Worm (Caenorhabditis elegans): ENCODE results near the gene F08D12.4.

DNA sequence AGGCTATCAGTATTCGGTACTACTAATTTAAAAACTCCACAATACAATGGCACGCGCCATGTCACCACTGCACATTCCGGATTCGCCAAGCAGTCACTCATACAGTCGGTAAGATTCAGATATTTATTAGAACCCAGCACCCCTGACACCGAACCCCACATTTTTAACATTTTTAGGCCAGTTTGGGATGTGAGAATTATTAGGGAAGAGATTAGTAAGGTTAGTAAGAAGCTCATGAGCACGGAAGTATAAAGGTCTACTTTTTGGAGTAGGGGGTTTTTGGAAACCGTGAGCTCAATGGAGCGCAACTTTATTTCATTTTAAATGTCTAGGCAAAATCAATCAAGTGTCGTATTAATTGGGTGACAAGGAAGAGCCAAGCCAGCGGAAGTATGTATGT lies 20.0 kb upstream of the F08D12.4 start, which contains the start of gene F29A7.8:
- no peak for TF ChIP-seq hnd-1 (tag; optimal IDR thresholded peaks at IDR 0.05)
- TF ChIP-seq ama-1 (optimal IDR thresholded peaks at IDR 0.05) = no peak
- TF ChIP-seq B0310.2 (tag; optimal IDR thresholded peaks at IDR 0.05) = no peak
- no peak for TF ChIP-seq tra-4 (tag; optimal IDR thresholded peaks at IDR 0.05)
- no peak for TF ChIP-seq flt-1 (GFP tag; IDR thresholded peaks at IDR 0.05)
- no peak for TF ChIP-seq tbx-37 (GFP tag; conservative IDR thresholded peaks at IDR 0.05)
- no peak for TF ChIP-seq F13C5.2 (tag; optimal IDR thresholded peaks at IDR 0.05)
- TF ChIP-seq ceh-13 (GFP tag; optimal IDR thresholded peaks at IDR 0.05) = no peak
- TF ChIP-seq aly-1 (tag; optimal IDR thresholded peaks at IDR 0.05) = no peak
- no peak for TF ChIP-seq hmg-4 (GFP tag; optimal IDR thresholded peaks at IDR 0.05)
- TF ChIP-seq tbx-11 (GFP tag; IDR thresholded peaks at IDR 0.05) = no peak

Measured in whole organism, early embryonic.